Worm (Caenorhabditis elegans) whole organism, early embryonic: ENCODE measurements around the gene lgc-48.

ENCODE experiments used
- B0310.2 ChIP-seq: sonication (generic microtip); optimal IDR thresholded peaks from 2 replicates; lab custom pipeline; 2016; ENCODE audit warnings: mild to moderate bottlenecking, missing genetic modification characterization, missing compliant biosample characterization
- aly-1 ChIP-seq: sonication (generic microtip); optimal IDR thresholded peaks from 2 replicates; lab custom pipeline; 2016; ENCODE audit warnings: missing genetic modification characterization, missing compliant biosample characterization
- ama-1 ChIP-seq: fragments of 150-350 bp; optimal IDR thresholded peaks from 2 replicates; lab custom pipeline; 2014
- ceh-13 ChIP-seq: fragments of 200-800 bp; sonication (Bioruptor generic); optimal IDR thresholded peaks from 2 replicates; lab custom pipeline; 2018; ENCODE audit warnings: mild to moderate bottlenecking, missing genetic modification characterization, missing compliant biosample characterization
- ceh-36 ChIP-seq: sonication (generic microtip); optimal IDR thresholded peaks from 2 replicates; lab custom pipeline; 2016; ENCODE audit warnings: missing genetic modification characterization, inconsistent platforms, missing compliant biosample characterization
- flt-1 ChIP-seq: fragments of 200-800 bp; sonication (Bioruptor generic); IDR thresholded peaks from 2 replicates; pipeline ENCODE4 v1.3.6; 2022; ENCODE audit warnings: missing genetic modification characterization, missing compliant biosample characterization
- hmbx-1 ChIP-seq: sonication (generic microtip); optimal IDR thresholded peaks from 2 replicates; lab custom pipeline; 2016; ENCODE audit warnings: mild to moderate bottlenecking, missing genetic modification characterization, missing compliant biosample characterization
- hmg-4 ChIP-seq: fragments of 200-800 bp; sonication (Bioruptor generic); optimal IDR thresholded peaks from 2 replicates; lab custom pipeline; 2018; ENCODE audit warnings: mild to moderate bottlenecking, missing genetic modification characterization, missing compliant biosample characterization
- hnd-1 ChIP-seq: sonication (generic microtip); optimal IDR thresholded peaks from 2 replicates; lab custom pipeline; 2016; ENCODE audit warnings: missing genetic modification characterization, missing compliant biosample characterization
- scrt-1 ChIP-seq: fragments of 200-800 bp; sonication (Bioruptor generic); IDR thresholded peaks from 2 replicates; pipeline ENCODE4 v1.3.6; 2022; ENCODE audit warnings: missing genetic modification characterization, missing compliant biosample characterization
- sea-1 ChIP-seq: fragments of 200-800 bp; sonication (Bioruptor generic); conservative IDR thresholded peaks from 2 replicates; pipeline ENCODE4 v1.3.6; 2022; ENCODE audit warnings: missing genetic modification characterization, missing compliant biosample characterization
- tbx-11 ChIP-seq: fragments of 200-800 bp; sonication (Bioruptor generic); IDR thresholded peaks from 2 replicates; pipeline ENCODE4 v1.3.6; 2022; ENCODE audit warnings: missing genetic modification characterization, missing compliant biosample characterization
- tbx-37 ChIP-seq: fragments of 200-800 bp; sonication (Bioruptor generic); conservative IDR thresholded peaks from 2 replicates; pipeline ENCODE4 v1.3.6; 2022; ENCODE audit warnings: missing genetic modification reagents, missing genetic modification characterization, missing compliant biosample characterization

DNA sequence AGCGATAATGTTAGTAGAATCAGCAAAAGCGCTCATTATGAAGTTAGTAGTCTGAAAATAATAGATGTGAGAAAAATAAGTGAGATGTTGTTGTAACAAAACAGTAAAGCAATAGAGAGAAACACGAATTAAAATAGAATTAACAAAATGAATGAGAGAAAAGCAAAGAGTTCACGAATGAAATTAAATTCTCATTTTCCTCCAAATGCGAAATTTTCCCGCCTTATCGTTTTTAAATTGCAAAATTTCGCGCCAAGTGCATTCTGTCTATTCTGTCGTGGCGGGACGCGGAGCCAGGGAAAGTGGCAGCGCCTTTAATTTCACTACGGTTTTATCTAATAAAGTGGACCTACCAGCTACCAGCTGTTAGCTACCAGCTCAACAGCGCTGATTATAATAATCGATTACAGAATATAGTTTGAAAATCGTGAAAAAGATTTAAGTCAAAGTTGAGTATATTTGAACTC is 27.8 kb upstream of the lgc-48 start, which contains the start of gene nasp-2:
- TF ChIP-seq ceh-36 (tag; lab: Kevin White, UChicago) (no peak), hnd-1 (tag; lab: Kevin White, UChicago) (no peak), tbx-37 (GFP tag; lab: Robert Waterston, UW) (no peak), flt-1 (GFP tag; lab: Robert Waterston, UW) (no peak), ama-1 (lab: Kevin White, UChicago) (no peak), B0310.2 (no peak), tbx-11 (no peak), scrt-1 (GFP tag; lab: Robert Waterston, UW) (no peak), sea-1 (no peak), hmg-4 (GFP tag; lab: Kevin White, UChicago) (no peak), aly-1 (tag; lab: Kevin White, UChicago) (no peak), ceh-13 (GFP tag; lab: Kevin White, UChicago) (no peak), hmbx-1 (no peak)
